Worm (Caenorhabditis elegans) whole organism, mixed stage, embryonic: ENCODE data around the gene fbxa-43.
A peak's percentile ranks its signal among the peaks of the same experiment; 100 is the strongest.

Experiments
- M03D4.4 ChIP-seq: sonication (generic microtip); optimal IDR thresholded peaks from 2 replicates; lab custom pipeline; 2017; ENCODE audit warnings: mild to moderate bottlenecking, missing genetic modification characterization, missing compliant biosample characterization
- blmp-1 ChIP-seq: fragments of 150-350 bp; optimal IDR thresholded peaks from 2 replicates; lab custom pipeline; 2014; ENCODE audit warnings: missing biosample characterization, missing genetic modification characterization
- ceh-39 ChIP-seq: fragments of 150-350 bp; optimal IDR thresholded peaks from 2 replicates; lab custom pipeline; 2014; ENCODE audit warnings: missing biosample characterization, missing genetic modification characterization
- ceh-43 ChIP-seq: fragments of 200-800 bp; sonication (Bioruptor generic); optimal IDR thresholded peaks from 2 replicates; lab custom pipeline; 2018; ENCODE audit warnings: mild to moderate bottlenecking, missing genetic modification characterization, moderate library complexity, missing compliant biosample characterization
- ceh-83 ChIP-seq: fragments of 200-800 bp; sonication (Bioruptor generic); optimal IDR thresholded peaks from 2 replicates; lab custom pipeline; 2018; ENCODE audit warnings: mild to moderate bottlenecking, missing genetic modification characterization, missing compliant biosample characterization
- ces-1 ChIP-seq: fragments of 150-350 bp; optimal IDR thresholded peaks from 2 replicates; lab custom pipeline; 2014; ENCODE audit warnings: missing biosample characterization, missing genetic modification reagents, missing genetic modification characterization
- cnd-1 ChIP-seq: fragments of 200-800 bp; sonication (Bioruptor generic); optimal IDR thresholded peaks from 2 replicates; lab custom pipeline; 2018; ENCODE audit warnings: mild to moderate bottlenecking, missing genetic modification characterization, missing compliant biosample characterization
- drap-1 ChIP-seq: fragments of 200-800 bp; sonication (Bioruptor generic); optimal IDR thresholded peaks from 3 replicates; lab custom pipeline; 2018; ENCODE audit warnings: mild to moderate bottlenecking, missing genetic modification characterization, missing compliant biosample characterization
- elt-1 ChIP-seq: sonication (generic microtip); optimal IDR thresholded peaks from 2 replicates; lab custom pipeline; 2017; ENCODE audit warnings: missing genetic modification characterization, mild to moderate bottlenecking, missing compliant biosample characterization, antibody characterized with exemption, moderate library complexity, borderline replicate concordance; ENCODE audit not compliant: insufficient read depth
- elt-3 ChIP-seq: fragments of 150-350 bp; optimal IDR thresholded peaks from 2 replicates; lab custom pipeline; 2014; ENCODE audit warnings: missing biosample characterization, missing genetic modification characterization
- flh-1 ChIP-seq: fragments of 200-800 bp; sonication (Bioruptor generic); optimal IDR thresholded peaks from 2 replicates; lab custom pipeline; 2018; ENCODE audit warnings: mild to moderate bottlenecking, missing genetic modification characterization, moderate library complexity, missing compliant biosample characterization
- hlh-1 ChIP-seq: fragments of 150-350 bp; optimal IDR thresholded peaks from 2 replicates; lab custom pipeline; 2014; ENCODE audit warnings: missing biosample characterization, missing genetic modification reagents, missing genetic modification characterization
- lin-13 ChIP-seq: fragments of 150-350 bp; optimal IDR thresholded peaks from 2 replicates; lab custom pipeline; 2014; ENCODE audit warnings: missing biosample characterization, missing genetic modification characterization
- mab-5 ChIP-seq: fragments of 150-350 bp; optimal IDR thresholded peaks from 2 replicates; lab custom pipeline; 2014; ENCODE audit warnings: missing biosample characterization, missing genetic modification characterization
- mls-2 ChIP-seq: sonication (generic microtip); optimal IDR thresholded peaks from 2 replicates; lab custom pipeline; 2016; ENCODE audit warnings: mild to moderate bottlenecking, missing genetic modification characterization, moderate library complexity, missing compliant biosample characterization
- nhr-2 ChIP-seq: fragments of 150-350 bp; optimal IDR thresholded peaks from 2 replicates; lab custom pipeline; 2014; ENCODE audit warnings: missing biosample characterization, missing genetic modification characterization
- nhr-237 ChIP-seq: fragments of 150-350 bp; optimal IDR thresholded peaks from 2 replicates; lab custom pipeline; 2014; ENCODE audit warnings: missing biosample characterization, missing genetic modification characterization
- nhr-28 ChIP-seq: fragments of 150-350 bp; optimal IDR thresholded peaks from 2 replicates; lab custom pipeline; 2014; ENCODE audit warnings: missing biosample characterization, missing genetic modification characterization
- nhr-76 ChIP-seq: sonication (generic microtip); optimal IDR thresholded peaks from 2 replicates; lab custom pipeline; 2017; ENCODE audit warnings: missing biosample characterization, missing genetic modification characterization
- pha-4 ChIP-seq: fragments of 150-350 bp; optimal IDR thresholded peaks from 2 replicates; lab custom pipeline; 2018; ENCODE audit warnings: missing biosample characterization, missing genetic modification reagents, missing genetic modification characterization
- sem-2 ChIP-seq: fragments of 200-800 bp; sonication (Bioruptor generic); optimal IDR thresholded peaks from 2 replicates; lab custom pipeline; 2018; ENCODE audit warnings: mild to moderate bottlenecking, missing genetic modification characterization, missing compliant biosample characterization
- sptf-1 ChIP-seq: sonication (generic microtip); optimal IDR thresholded peaks from 2 replicates; lab custom pipeline; 2017; ENCODE audit warnings: mild to moderate bottlenecking, missing genetic modification characterization, moderate library complexity, missing compliant biosample characterization
- tbx-8 ChIP-seq: fragments of 200-800 bp; sonication (Bioruptor generic); optimal IDR thresholded peaks from 2 replicates; lab custom pipeline; 2018; ENCODE audit warnings: mild to moderate bottlenecking, missing genetic modification characterization, moderate library complexity, missing compliant biosample characterization
- unc-120 ChIP-seq: sonication (generic microtip); optimal IDR thresholded peaks from 2 replicates; lab custom pipeline; 2017; ENCODE audit warnings: missing genetic modification characterization, missing compliant biosample characterization; ENCODE audit not compliant: poor library complexity, severe bottlenecking
- unc-39 ChIP-seq: fragments of 150-350 bp; optimal IDR thresholded peaks from 2 replicates; lab custom pipeline; 2014; ENCODE audit warnings: missing biosample characterization, missing genetic modification characterization
- unc-62 ChIP-seq: fragments of 150-350 bp; optimal IDR thresholded peaks from 2 replicates; lab custom pipeline; 2014; ENCODE audit warnings: missing biosample characterization, missing genetic modification reagents, missing genetic modification characterization
- zip-8 ChIP-seq: fragments of 150-350 bp; optimal IDR thresholded peaks from 2 replicates; lab custom pipeline; 2014; ENCODE audit warnings: missing biosample characterization, missing genetic modification characterization
- ztf-11 ChIP-seq: fragments of 150-350 bp; optimal IDR thresholded peaks from 2 replicates; lab custom pipeline; 2014; ENCODE audit warnings: missing biosample characterization, missing genetic modification characterization

fbxa-43 gene

ce11 chrIII:2294736-2295135 lies 36.0 kb upstream of the fbxa-43 start:
- TF ChIP-seq nhr-237 (tag; lab: Kevin White, UChicago) (no peak), ceh-43 (GFP tag; lab: Kevin White, UChicago) (no peak), ceh-83 (no peak), zip-8 (tag; lab: Kevin White, UChicago) (no peak), pha-4 (tag; lab: Kevin White, UChicago) (peak; percentile 68)
- TF ChIP-seq, all 35 proteins: peak for 1

ce11 chrIII:2291139-2291538 lies 32.4 kb upstream of the fbxa-43 start, which contains the start of gene fbxa-219:
Gene fbxa-219, plus strand, starts transcription at chrIII:2291415.
- TF ChIP-seq unc-62 (GFP tag; lab: Kevin White, UChicago): no peak
- no peak for TF ChIP-seq flh-1 (GFP tag; lab: Kevin White, UChicago)
- TF ChIP-seq ztf-11 (tag; lab: Kevin White, UChicago): no peak
- no peak for TF ChIP-seq blmp-1 (tag; lab: Kevin White, UChicago)
- TF ChIP-seq nhr-237 (tag; lab: Kevin White, UChicago): no peak
- TF ChIP-seq cnd-1: no peak
- no peak for TF ChIP-seq hlh-1 (tag; lab: Kevin White, UChicago)
- no peak for TF ChIP-seq ceh-83
- no peak for TF ChIP-seq elt-1 (tag; lab: Kevin White, UChicago)
- no peak for TF ChIP-seq nhr-76 (tag; lab: Kevin White, UChicago)
- TF ChIP-seq pha-4 (tag; lab: Kevin White, UChicago): no peak
- TF ChIP-seq tbx-8: no peak
- TF ChIP-seq sptf-1 (tag; lab: Kevin White, UChicago): no peak
- no peak for TF ChIP-seq mls-2 (tag; lab: Kevin White, UChicago)
- TF ChIP-seq unc-120 (tag; lab: Kevin White, UChicago): no peak
- TF ChIP-seq sem-2 (GFP tag; lab: Kevin White, UChicago): no peak
- TF ChIP-seq nhr-2 (tag; lab: Kevin White, UChicago): no peak
- TF ChIP-seq M03D4.4: no peak
- TF ChIP-seq ceh-43 (GFP tag; lab: Kevin White, UChicago): no peak
- no peak for TF ChIP-seq lin-13 (tag; lab: Kevin White, UChicago)

ce11 chrIII:2288261-2288660 lies 29.5 kb upstream of the fbxa-43 start:
- TF ChIP-seq drap-1 (GFP tag; lab: Kevin White, UChicago) (no peak), hlh-1 (tag; lab: Kevin White, UChicago) (no peak), nhr-2 (tag; lab: Kevin White, UChicago) (no peak), ces-1 (GFP tag; lab: Kevin White, UChicago) (no peak)

- TF ChIP-seq zip-8 (tag; lab: Kevin White, UChicago) (no peak), pha-4 (tag; lab: Kevin White, UChicago) (no peak), M03D4.4 (no peak), nhr-76 (tag; lab: Kevin White, UChicago) (no peak), unc-62 (GFP tag; lab: Kevin White, UChicago) (no peak), nhr-2 (tag; lab: Kevin White, UChicago) (no peak), mab-5 (tag; lab: Kevin White, UChicago) (no peak), drap-1 (GFP tag; lab: Kevin White, UChicago) (no peak), tbx-8 (no peak), cnd-1 (no peak)
- TF ChIP-seq, all 35 proteins: peak for 0
These were observed 24.6 kb upstream of the fbxa-43 start for ce11 chrIII:2283341-2283847.

- TF ChIP-seq ceh-39 (tag; lab: Kevin White, UChicago) (peak; percentile 25), unc-120 (tag; lab: Kevin White, UChicago) (no peak), ztf-11 (tag; lab: Kevin White, UChicago) (no peak), nhr-28 (no peak), sptf-1 (tag; lab: Kevin White, UChicago) (peak; percentile 23), elt-3 (tag; lab: Kevin White, UChicago) (no peak), unc-39 (no peak), nhr-237 (tag; lab: Kevin White, UChicago) (no peak)
These were observed 23.5 kb upstream of the fbxa-43 start, which contains the start of gene Y54F10BM.3 for ce11 chrIII:2281975-2282957. Gene Y54F10BM.3, plus strand, starts transcription at chrIII:2282025.
